In the genomic region with DNA sequence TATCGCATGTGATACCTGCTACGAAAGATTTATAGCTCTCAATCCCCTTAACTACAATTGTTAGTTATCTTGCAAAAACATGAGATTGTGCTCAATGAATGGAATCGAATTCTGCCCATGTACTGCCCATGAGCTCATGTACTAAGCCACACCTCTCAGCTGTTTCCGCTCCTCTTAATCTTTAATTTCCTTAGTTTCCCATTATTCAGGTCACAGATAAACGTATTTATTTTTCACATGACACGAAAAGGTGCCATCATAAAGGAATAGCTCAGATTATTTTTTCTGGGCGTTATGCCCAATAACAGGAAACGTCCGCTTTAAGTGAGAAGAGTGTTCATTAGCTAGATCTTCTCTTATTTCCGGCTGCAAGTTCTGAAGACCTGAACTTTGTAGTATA, we compare ENCODE assay signal across 2 worm cellular contexts.
A peak's percentile ranks its signal among the peaks of the same experiment; 100 is the strongest.
TF ChIP-seq lines count a peak whose summit lies in the region.

No protein-coding gene starts in this region.

TF ChIP-seq in whole organism, L1 larva, 84 proteins besides CTCF, POLR2A, EP300 and RAD21:
- TF ChIP-seq nhr-11 (tag; optimal IDR thresholded peaks at IDR 0.05; lab: Kevin White, UChicago) (no peak), fkh-10 (GFP tag; optimal IDR thresholded peaks at IDR 0.05; lab: Kevin White, UChicago) (peak; percentile 14), ztf-4 (tag; optimal IDR thresholded peaks at IDR 0.05; lab: Kevin White, UChicago) (no peak), lin-13 (GFP tag; optimal IDR thresholded peaks at IDR 0.05; lab: Kevin White, UChicago) (no peak), egl-13 (tag; optimal IDR thresholded peaks at IDR 0.05; lab: Kevin White, UChicago) (peak; percentile 61), alr-1 (tag; optimal IDR thresholded peaks at IDR 0.05; lab: Kevin White, UChicago; ENCODE audit: borderline replicate concordance) (no peak), aly-2 (tag; optimal IDR thresholded peaks at IDR 0.05; lab: Kevin White, UChicago) (no peak), fos-1 (tag; optimal IDR thresholded peaks at IDR 0.05; lab: Kevin White, UChicago) (no peak), nhr-20 (tag; optimal IDR thresholded peaks at IDR 0.05; lab: Kevin White, UChicago) (no peak), fkh-8 (tag; optimal IDR thresholded peaks at IDR 0.05; lab: Kevin White, UChicago) (peak; percentile 68), unc-86 (tag; optimal IDR thresholded peaks at IDR 0.05; lab: Kevin White, UChicago) (no peak), lir-3 (tag; optimal IDR thresholded peaks at IDR 0.05; lab: Kevin White, UChicago; ENCODE audit: poor library complexity) (no peak), elt-2 (tag; optimal IDR thresholded peaks at IDR 0.05; lab: Kevin White, UChicago) (no peak), nhr-76 (tag; optimal IDR thresholded peaks at IDR 0.05; lab: Kevin White, UChicago) (no peak), sox-4 (tag; optimal IDR thresholded peaks at IDR 0.05; lab: Kevin White, UChicago) (peak; percentile 48), hlh-4 (tag; optimal IDR thresholded peaks at IDR 0.05; lab: Kevin White, UChicago) (no peak), pax-3 (tag; optimal IDR thresholded peaks at IDR 0.05; lab: Kevin White, UChicago) (peak; percentile 59), nhr-90 (tag; optimal IDR thresholded peaks at IDR 0.05; lab: Kevin White, UChicago; ENCODE audit: poor library complexity) (no peak), dsc-1 (tag; optimal IDR thresholded peaks at IDR 0.05; lab: Kevin White, UChicago) (peak; percentile 92), nhr-47 (tag; optimal IDR thresholded peaks at IDR 0.05; lab: Kevin White, UChicago) (peak; percentile 42), lin-14 (GFP tag; optimal IDR thresholded peaks at IDR 0.05; lab: Kevin White, UChicago) (peak; percentile 3), mdl-1 (tag; optimal IDR thresholded peaks at IDR 0.05; lab: Kevin White, UChicago) (no peak), zag-1 (tag; optimal IDR thresholded peaks at IDR 0.05; lab: Kevin White, UChicago) (no peak), dpl-1 (GFP tag; optimal IDR thresholded peaks at IDR 0.05; lab: Kevin White, UChicago) (no peak), nhr-71 (tag; optimal IDR thresholded peaks at IDR 0.05; lab: Kevin White, UChicago) (peak; percentile 29), vab-15 (tag; optimal IDR thresholded peaks at IDR 0.05; lab: Kevin White, UChicago) (no peak), nhr-237 (tag; optimal IDR thresholded peaks at IDR 0.05; lab: Kevin White, UChicago) (no peak), sptf-1 (tag; optimal IDR thresholded peaks at IDR 0.05; lab: Kevin White, UChicago) (no peak), efl-1 (optimal IDR thresholded peaks at IDR 0.05; lab: Kevin White, UChicago) (no peak), efl-1 (GFP tag; optimal IDR thresholded peaks at IDR 0.05 in 1 of 2; lab: Kevin White, UChicago) (peak in 1 of 2 experiments; percentile 59)
TF ChIP-seq in whole organism, L1 larva: peak in this region for 10.

TF ChIP-seq in whole organism, L4 larva, 104 proteins besides CTCF, POLR2A, EP300 and RAD21:
- TF ChIP-seq dmd-8 (GFP tag; IDR thresholded peaks at IDR 0.05; lab: Robert Waterston, UW) (no peak), aha-1 (tag; lab: Kevin White, UChicago) (peak; percentile 20)
TF ChIP-seq in whole organism, L4 larva: peak in this region for 1.

Comparison
In these comparisons a context has a peak if more than half of its experiments do, and no peak if none do; other contexts are left out.
1. Of the 29 proteins assayed by ChIP-seq in both whole organism, L4 larva and whole organism, L1 larva: peak only in whole organism, L4 larva: aha-1; only in whole organism, L1 larva: fkh-10; in both: none; in neither: 27.